Worm (Caenorhabditis elegans) whole organism, L1 larva: ENCODE results near the gene eri-9.

Experiments used
- C04F5.9 ChIP-seq: sonication (generic microtip); optimal IDR thresholded peaks from 2 replicates; lab custom pipeline; 2016; ENCODE audit warnings: missing genetic modification characterization, missing compliant biosample characterization
- C16A3.4 ChIP-seq: fragments of 150-350 bp; optimal IDR thresholded peaks from 2 replicates; lab custom pipeline; 2014; ENCODE audit warnings: missing biosample characterization, missing genetic modification characterization
- F16B12.6 ChIP-seq: fragments of 150-350 bp; optimal IDR thresholded peaks from 2 replicates; lab custom pipeline; 2014; ENCODE audit warnings: missing biosample characterization, missing genetic modification characterization
- Y116A8C.19 ChIP-seq: sonication (generic microtip); optimal IDR thresholded peaks from 2 replicates; lab custom pipeline; 2016; ENCODE audit warnings: missing compliant biosample characterization, missing genetic modification characterization, borderline replicate concordance
- aha-1 ChIP-seq: fragments of 150-350 bp; optimal IDR thresholded peaks from 2 replicates; lab custom pipeline; 2014; ENCODE audit warnings: missing biosample characterization, missing genetic modification characterization
- aly-2 ChIP-seq: fragments of 150-350 bp; optimal IDR thresholded peaks from 2 replicates; lab custom pipeline; 2014; ENCODE audit warnings: missing biosample characterization, missing genetic modification characterization
- ama-1 ChIP-seq: fragments of 150-350 bp; optimal IDR thresholded peaks from 2 replicates; lab custom pipeline; 2014
- blmp-1 ChIP-seq: fragments of 150-350 bp; optimal IDR thresholded peaks from 2 replicates; lab custom pipeline; 2014; ENCODE audit warnings: missing biosample characterization, missing genetic modification characterization
- ceh-63 ChIP-seq: fragments of 200-800 bp; sonication (Bioruptor generic); optimal IDR thresholded peaks from 2 replicates; lab custom pipeline; 2018; ENCODE audit warnings: mild to moderate bottlenecking, missing genetic modification characterization, missing compliant biosample characterization
- ceh-8 ChIP-seq: fragments of 200-800 bp; sonication (Bioruptor generic); optimal IDR thresholded peaks from 2 replicates; lab custom pipeline; 2018; ENCODE audit warnings: mild to moderate bottlenecking, missing genetic modification characterization, moderate library complexity, missing compliant biosample characterization
- ceh-82 ChIP-seq, 3 experiments: fragments of 150-350 bp in 1 of 3; sonication (generic microtip) in 2 of 3; optimal IDR thresholded peaks; 2 replicates each; lab custom pipeline; 2014 to 2017; ENCODE audit warnings: missing biosample characterization in 3 of 3, missing genetic modification characterization in 3 of 3
- ceh-88 ChIP-seq: fragments of 200-800 bp; sonication (Bioruptor generic); IDR thresholded peaks from 2 replicates; pipeline ENCODE4 v1.3.6; 2022; ENCODE audit warnings: missing genetic modification characterization, missing compliant biosample characterization
- ces-1 ChIP-seq: fragments of 150-350 bp; optimal IDR thresholded peaks from 2 replicates; lab custom pipeline; 2014; ENCODE audit warnings: missing biosample characterization, missing genetic modification reagents, missing genetic modification characterization
- dpl-1 ChIP-seq, 3 experiments: fragments of 150-350 bp in 2 of 3; sonication (generic microtip) in 1 of 3; optimal IDR thresholded peaks; 2 replicates each; lab custom pipeline; 2014 to 2017; ENCODE audit warnings: missing biosample characterization in 3 of 3, missing genetic modification characterization in 3 of 3, missing genetic modification reagents in 3 of 3
- dsc-1 ChIP-seq: sonication (generic microtip); optimal IDR thresholded peaks from 2 replicates; lab custom pipeline; 2016; ENCODE audit warnings: mild to moderate bottlenecking, missing genetic modification characterization, missing compliant biosample characterization
- efl-1 ChIP-seq, 4 experiments: fragments of 150-350 bp; optimal IDR thresholded peaks in 3 of 4; peaks in 1 of 4; 1 replicate in 1 of 4; 2 replicates in 3 of 4; lab custom pipeline; 2014; ENCODE audit warnings: missing biosample characterization in 2 of 4, missing genetic modification characterization in 2 of 4, missing genetic modification reagents in 2 of 4
- efl-3 ChIP-seq: fragments of 200-800 bp; sonication (Bioruptor generic); optimal IDR thresholded peaks from 2 replicates; lab custom pipeline; 2018; ENCODE audit warnings: mild to moderate bottlenecking, missing genetic modification characterization, missing compliant biosample characterization
- egl-13 ChIP-seq: sonication (generic microtip); optimal IDR thresholded peaks from 2 replicates; lab custom pipeline; 2016; ENCODE audit warnings: missing genotype, missing genetic modification reagents, missing genetic modification characterization, missing compliant biosample characterization
- fkh-10 ChIP-seq: sonication (generic microtip); optimal IDR thresholded peaks from 2 replicates; lab custom pipeline; 2017; ENCODE audit warnings: missing biosample characterization, missing genetic modification reagents, missing genetic modification characterization
- fkh-4 ChIP-seq: sonication (generic microtip); optimal IDR thresholded peaks from 2 replicates; lab custom pipeline; 2016; ENCODE audit warnings: missing compliant biosample characterization, missing genetic modification characterization, borderline replicate concordance
- fkh-8 ChIP-seq: sonication (generic microtip); optimal IDR thresholded peaks from 2 replicates; lab custom pipeline; 2016; ENCODE audit warnings: mild to moderate bottlenecking, missing genetic modification characterization, missing compliant biosample characterization
- hlh-17 ChIP-seq: fragments of 200-800 bp; sonication (Bioruptor generic); optimal IDR thresholded peaks from 2 replicates; lab custom pipeline; 2018; ENCODE audit warnings: missing genetic modification characterization, mild to moderate bottlenecking, missing compliant biosample characterization, moderate library complexity, borderline replicate concordance
- hlh-4 ChIP-seq: sonication (generic microtip); optimal IDR thresholded peaks from 2 replicates; lab custom pipeline; 2016; ENCODE audit warnings: mild to moderate bottlenecking, missing genetic modification characterization, missing compliant biosample characterization
- isw-1 ChIP-seq: fragments of 200-800 bp; sonication (Bioruptor generic); IDR thresholded peaks from 2 replicates; pipeline ENCODE4 v1.3.6; 2022; ENCODE audit warnings: missing genetic modification characterization, missing compliant biosample characterization
- jun-1 ChIP-seq: fragments of 150-350 bp; optimal IDR thresholded peaks from 2 replicates; lab custom pipeline; 2014; ENCODE audit warnings: missing biosample characterization, missing genetic modification reagents, missing genetic modification characterization
- lin-13 ChIP-seq: fragments of 150-350 bp; optimal IDR thresholded peaks from 2 replicates; lab custom pipeline; 2014; ENCODE audit warnings: missing biosample characterization, missing genetic modification reagents, missing genetic modification characterization
- lin-14 ChIP-seq: fragments of 200-800 bp; sonication (Bioruptor generic); optimal IDR thresholded peaks from 2 replicates; lab custom pipeline; 2018; ENCODE audit warnings: mild to moderate bottlenecking, missing genetic modification characterization, moderate library complexity, missing compliant biosample characterization
- lin-15B ChIP-seq: fragments of 150-350 bp; sonication (generic microtip); optimal IDR thresholded peaks from 3 replicates; lab custom pipeline; 2014; ENCODE audit warnings: missing biosample characterization, missing genetic modification characterization
- lin-35 ChIP-seq, 2 experiments: fragments of 150-350 bp; optimal IDR thresholded peaks; 2 replicates each; lab custom pipeline; 2014; ENCODE audit warnings: missing biosample characterization in 2 of 2, missing genetic modification characterization in 2 of 2, missing genetic modification reagents in 2 of 2
- lir-3 ChIP-seq: sonication (generic microtip); optimal IDR thresholded peaks from 2 replicates; lab custom pipeline; 2016; ENCODE audit warnings: mild to moderate bottlenecking, missing genetic modification characterization, moderate library complexity, missing compliant biosample characterization; ENCODE audit not compliant: poor library complexity
- lsy-2 ChIP-seq, 2 experiments: fragments of 150-350 bp; optimal IDR thresholded peaks; 2 replicates each; lab custom pipeline; 2014; ENCODE audit warnings: missing biosample characterization in 2 of 2, missing genetic modification characterization in 2 of 2
- mdl-1 ChIP-seq, 2 experiments: fragments of 150-350 bp; optimal IDR thresholded peaks; 2 replicates each; lab custom pipeline; 2014 to 2017; ENCODE audit warnings: missing biosample characterization in 2 of 2, missing genetic modification characterization in 2 of 2, inconsistent platforms in 1 of 2
- nhr-19 ChIP-seq: fragments of 200-800 bp; sonication (Bioruptor generic); conservative IDR thresholded peaks from 2 replicates; pipeline ENCODE4 v1.3.6; 2022; ENCODE audit warnings: missing genetic modification characterization, missing compliant biosample characterization
- nhr-20 ChIP-seq: sonication (generic microtip); optimal IDR thresholded peaks from 2 replicates; lab custom pipeline; 2016; ENCODE audit warnings: mild to moderate bottlenecking, missing genetic modification characterization, missing compliant biosample characterization
- nhr-237 ChIP-seq: fragments of 150-350 bp; optimal IDR thresholded peaks from 2 replicates; lab custom pipeline; 2014; ENCODE audit warnings: missing biosample characterization, missing genetic modification characterization
- nhr-28 ChIP-seq: fragments of 150-350 bp; optimal IDR thresholded peaks from 2 replicates; lab custom pipeline; 2014; ENCODE audit warnings: missing biosample characterization, missing genetic modification characterization
- nhr-47 ChIP-seq: sonication (generic microtip); optimal IDR thresholded peaks from 2 replicates; lab custom pipeline; 2016; ENCODE audit warnings: mild to moderate bottlenecking, missing genetic modification characterization, moderate library complexity, missing compliant biosample characterization
- nhr-76 ChIP-seq: sonication (generic microtip); optimal IDR thresholded peaks from 2 replicates; lab custom pipeline; 2017; ENCODE audit warnings: missing biosample characterization, missing genetic modification characterization
- nhr-77 ChIP-seq: fragments of 150-350 bp; optimal IDR thresholded peaks from 2 replicates; lab custom pipeline; 2014; ENCODE audit warnings: missing biosample characterization, missing genetic modification characterization
- nhr-85 ChIP-seq: sonication (generic microtip); peaks from one replicate; lab custom pipeline; 2016; ENCODE audit warnings: missing genetic modification characterization, inconsistent platforms, missing compliant biosample characterization
- rnt-1 ChIP-seq: sonication (generic microtip); optimal IDR thresholded peaks from 2 replicates; lab custom pipeline; 2016; ENCODE audit warnings: mild to moderate bottlenecking, missing genetic modification characterization, moderate library complexity, missing compliant biosample characterization
- skn-1 ChIP-seq: fragments of 150-350 bp; optimal IDR thresholded peaks from 2 replicates; lab custom pipeline; 2014; ENCODE audit warnings: missing biosample characterization, missing genetic modification characterization
- snpc-4 ChIP-seq: fragments of 150-350 bp; optimal IDR thresholded peaks from 2 replicates; lab custom pipeline; 2014; ENCODE audit warnings: missing biosample characterization, missing genetic modification characterization
- snu-23 ChIP-seq: sonication (generic microtip); optimal IDR thresholded peaks from 2 replicates; lab custom pipeline; 2016; ENCODE audit warnings: missing genetic modification characterization, missing compliant biosample characterization
- sptf-1 ChIP-seq: fragments of 150-350 bp; optimal IDR thresholded peaks from 2 replicates; lab custom pipeline; 2014; ENCODE audit warnings: missing biosample characterization, missing genetic modification characterization
- sup-37 ChIP-seq: fragments of 200-800 bp; sonication (Bioruptor generic); optimal IDR thresholded peaks from 2 replicates; lab custom pipeline; 2018; ENCODE audit warnings: mild to moderate bottlenecking, missing genetic modification characterization, missing compliant biosample characterization
- swsn-7 ChIP-seq: sonication (generic microtip); optimal IDR thresholded peaks from 2 replicates; lab custom pipeline; 2016; ENCODE audit warnings: missing genetic modification characterization, missing compliant biosample characterization
- unc-130 ChIP-seq: fragments of 150-350 bp; optimal IDR thresholded peaks from 2 replicates; lab custom pipeline; 2017; ENCODE audit warnings: missing biosample characterization, missing genetic modification characterization, inconsistent platforms
- unc-86 ChIP-seq: sonication (generic microtip); optimal IDR thresholded peaks from 2 replicates; lab custom pipeline; 2016; ENCODE audit warnings: missing genetic modification characterization, missing compliant biosample characterization
- vab-15 ChIP-seq: sonication (generic microtip); optimal IDR thresholded peaks from 2 replicates; lab custom pipeline; 2017; ENCODE audit warnings: missing genotype, mild to moderate bottlenecking, missing genetic modification characterization, missing compliant biosample characterization
- xbp-1 ChIP-seq: sonication (generic microtip); optimal IDR thresholded peaks from 2 replicates; lab custom pipeline; 2016; ENCODE audit warnings: missing genetic modification characterization, missing compliant biosample characterization

The eri-9 gene

ce11 chrIII:4924134-4924533 lies 8.1 kb upstream of the eri-9 start:
- TF ChIP-seq hlh-4 (tag; lab: Kevin White, UChicago) (no peak), mdl-1 (tag; optimal IDR thresholded peaks at IDR 0.05; lab: Kevin White, UChicago) (no peak), ama-1 (no peak), skn-1 (tag; lab: Kevin White, UChicago) (no peak), hlh-17 (no peak), dpl-1 (GFP tag; optimal IDR thresholded peaks at IDR 0.05; lab: Kevin White, UChicago) (no peak), lsy-2 (tag; optimal IDR thresholded peaks at IDR 0.05; lab: Kevin White, UChicago) (no peak), ceh-8 (GFP tag; lab: Kevin White, UChicago) (no peak), lir-3 (tag; lab: Kevin White, UChicago) (no peak), aha-1 (tag; lab: Kevin White, UChicago) (no peak), jun-1 (tag; lab: Kevin White, UChicago) (no peak), fkh-10 (no peak), xbp-1 (no peak), C16A3.4 (tag; lab: Kevin White, UChicago) (no peak)
- TF ChIP-seq, all 84 proteins: peak for 0

- TF ChIP-seq dsc-1 (tag; lab: Kevin White, UChicago) (peak; percentile 69), Y116A8C.19 (tag; lab: Kevin White, UChicago) (peak; percentile 28), vab-15 (tag; lab: Kevin White, UChicago) (no peak), fkh-8 (tag; lab: Kevin White, UChicago) (peak; percentile 62), unc-130 (tag; lab: Kevin White, UChicago) (no peak), snpc-4 (peak; percentile 38), ces-1 (GFP tag; lab: Kevin White, UChicago) (no peak), fkh-4 (tag; lab: Kevin White, UChicago) (peak; percentile 79), lin-13 (peak; percentile 39), efl-1 (optimal IDR thresholded peaks at IDR 0.05; lab: Kevin White, UChicago) (peak; percentile 93 to 95), efl-1 (GFP tag; optimal IDR thresholded peaks at IDR 0.05 in 1 of 2; lab: Kevin White, UChicago) (peak; percentile 93 to 99), snu-23 (GFP tag; lab: Kevin White, UChicago) (peak; percentile 74), lin-15B (peak; percentile 73), nhr-47 (tag; lab: Kevin White, UChicago) (peak; percentile 81), egl-13 (tag; lab: Kevin White, UChicago) (peak; percentile 73), nhr-237 (tag; lab: Kevin White, UChicago) (no peak), nhr-77 (tag; lab: Kevin White, UChicago) (peak; percentile 30), lin-14 (peak; percentile 63), blmp-1 (tag; lab: Kevin White, UChicago) (peak; percentile 44), ceh-63 (no peak), skn-1 (tag; lab: Kevin White, UChicago) (peak; percentile 54), C04F5.9 (tag; lab: Kevin White, UChicago) (peak; percentile 47), lin-35 (GFP tag; optimal IDR thresholded peaks at IDR 0.05; lab: Kevin White, UChicago) (peak; percentile 95 to 96), ceh-82 (tag; optimal IDR thresholded peaks at IDR 0.05; lab: Kevin White, UChicago) (peak; percentile 16 to 44 (median 27)), F16B12.6 (peak; percentile 54), nhr-19 (GFP tag; lab: Robert Waterston, UW) (peak; percentile 76), rnt-1 (peak; percentile 97), swsn-7 (tag; lab: Kevin White, UChicago) (peak; percentile 54), ceh-88 (GFP tag; lab: Robert Waterston, UW) (no peak), nhr-85 (peak; percentile 87), aly-2 (tag; lab: Kevin White, UChicago) (peak; percentile 44), unc-86 (tag; lab: Kevin White, UChicago) (peak; percentile 25), sup-37 (no peak), sptf-1 (no peak), lir-3 (tag; lab: Kevin White, UChicago) (peak; percentile 93), lsy-2 (tag; optimal IDR thresholded peaks at IDR 0.05; lab: Kevin White, UChicago) (peak; percentile 62 to 76), nhr-20 (tag; lab: Kevin White, UChicago) (peak; percentile 65), nhr-76 (tag; lab: Kevin White, UChicago) (no peak), nhr-28 (no peak), isw-1 (peak; percentile 70), efl-3 (GFP tag; lab: Kevin White, UChicago) (no peak)
Observed at ce11 chrIII:4930154-4930679, 2.0 kb upstream of the eri-9 start, which contains the start of gene set-2. TSS of gene set-2 (minus strand) at chrIII:4930204.
